Worm (Caenorhabditis elegans) whole organism, L4/young adult: ENCODE data around the gene C49A9.9.

ENCODE experiments used
- W03F9.2 ChIP-seq: fragments of 150-350 bp; optimal IDR thresholded peaks from 2 replicates; lab custom pipeline; 2014; ENCODE audit warnings: missing biosample characterization, missing genetic modification characterization
- dao-5 ChIP-seq: sonication (generic microtip); optimal IDR thresholded peaks from 2 replicates; lab custom pipeline; 2016; ENCODE audit warnings: missing genotype, missing genetic modification characterization, moderate library complexity, missing compliant biosample characterization
- him-1 ChIP-seq: sonication (generic microtip); optimal IDR thresholded peaks from 2 replicates; lab custom pipeline; 2016; ENCODE audit warnings: missing genotype, missing genetic modification reagents, missing genetic modification characterization, missing compliant biosample characterization

- TF ChIP-seq him-1 (tag; lab: Kevin White, UChicago), result no peak
- TF ChIP-seq W03F9.2, result no peak
- TF ChIP-seq dao-5 (tag; lab: Kevin White, UChicago), result no peak
Observed at ce11 chrIV:6209337-6209736, 7.8 kb upstream of the C49A9.9 start.
